Worm (Caenorhabditis elegans) whole organism, late embryonic: ENCODE results near the gene srg-60.

ENCODE experiments used
- C08G9.2 ChIP-seq: sonication (generic microtip); optimal IDR thresholded peaks from 2 replicates; lab custom pipeline; 2016; ENCODE audit warnings: mild to moderate bottlenecking, missing genetic modification characterization, moderate library complexity, missing compliant biosample characterization
- F13H6.1 ChIP-seq: sonication (generic microtip); optimal IDR thresholded peaks from 2 replicates; lab custom pipeline; 2016; ENCODE audit warnings: missing genetic modification characterization, missing compliant biosample characterization
- K02D7.2 ChIP-seq: sonication (generic microtip); optimal IDR thresholded peaks from 2 replicates; lab custom pipeline; 2017; ENCODE audit warnings: mild to moderate bottlenecking, missing genetic modification characterization, missing compliant biosample characterization
- T23F11.4 ChIP-seq: fragments of 200-800 bp; sonication (Bioruptor generic); optimal IDR thresholded peaks from 2 replicates; lab custom pipeline; 2018; ENCODE audit warnings: mild to moderate bottlenecking, missing genetic modification characterization, missing compliant biosample characterization
- Y22D7AL.16 ChIP-seq: sonication (generic microtip); optimal IDR thresholded peaks from 2 replicates; lab custom pipeline; 2016; ENCODE audit warnings: missing genetic modification characterization, missing compliant biosample characterization
- ahr-1 ChIP-seq: sonication (generic microtip); optimal IDR thresholded peaks from 2 replicates; lab custom pipeline; 2016; ENCODE audit warnings: missing genetic modification characterization, missing compliant biosample characterization
- ceh-18 ChIP-seq: sonication (generic microtip); optimal IDR thresholded peaks from 2 replicates; lab custom pipeline; 2016; ENCODE audit warnings: missing genetic modification characterization, missing compliant biosample characterization
- ceh-24 ChIP-seq: sonication (generic microtip); optimal IDR thresholded peaks from 2 replicates; lab custom pipeline; 2016; ENCODE audit warnings: mild to moderate bottlenecking, missing genetic modification characterization, missing compliant biosample characterization
- ceh-30 ChIP-seq: fragments of 150-350 bp; optimal IDR thresholded peaks from 2 replicates; lab custom pipeline; 2014; ENCODE audit warnings: missing biosample characterization, missing genetic modification characterization
- ceh-31 ChIP-seq: sonication (generic microtip); optimal IDR thresholded peaks from 2 replicates; lab custom pipeline; 2016; ENCODE audit warnings: missing genetic modification characterization, missing compliant biosample characterization
- ceh-34 ChIP-seq: sonication (generic microtip); optimal IDR thresholded peaks from 2 replicates; lab custom pipeline; 2016; ENCODE audit warnings: mild to moderate bottlenecking, missing genetic modification characterization, missing compliant biosample characterization
- ceh-45 ChIP-seq: fragments of 200-800 bp; sonication (Bioruptor generic); IDR thresholded peaks from 2 replicates; pipeline ENCODE4 v1.3.6; 2022; ENCODE audit warnings: missing genetic modification reagents, missing genetic modification characterization, missing compliant biosample characterization
- ceh-48 ChIP-seq: sonication (generic microtip); optimal IDR thresholded peaks from 2 replicates; lab custom pipeline; 2016; ENCODE audit warnings: missing genetic modification characterization, inconsistent platforms, missing compliant biosample characterization
- ceh-9 ChIP-seq: sonication (generic microtip); optimal IDR thresholded peaks from 2 replicates; lab custom pipeline; 2016; ENCODE audit warnings: mild to moderate bottlenecking, missing genetic modification characterization, inconsistent platforms, missing compliant biosample characterization
- che-1 ChIP-seq: sonication (generic microtip); optimal IDR thresholded peaks from 2 replicates; lab custom pipeline; 2016; ENCODE audit warnings: mild to moderate bottlenecking, missing genetic modification characterization, missing compliant biosample characterization
- eyg-1 ChIP-seq: sonication (generic microtip); optimal IDR thresholded peaks from 2 replicates; lab custom pipeline; 2016; ENCODE audit warnings: missing genotype, missing genetic modification characterization, missing compliant biosample characterization
- fax-1 ChIP-seq: sonication (generic microtip); optimal IDR thresholded peaks from 2 replicates; lab custom pipeline; 2016; ENCODE audit warnings: missing genotype, missing genetic modification characterization, missing compliant biosample characterization
- fkh-6 ChIP-seq: sonication (generic microtip); optimal IDR thresholded peaks from 2 replicates; lab custom pipeline; 2016; ENCODE audit warnings: missing genetic modification characterization, missing compliant biosample characterization
- hlh-13 ChIP-seq: fragments of 200-800 bp; sonication (Bioruptor generic); optimal IDR thresholded peaks from 2 replicates; lab custom pipeline; 2018; ENCODE audit warnings: mild to moderate bottlenecking, missing genetic modification characterization, missing compliant biosample characterization
- hlh-30 ChIP-seq: sonication (generic microtip); optimal IDR thresholded peaks from 2 replicates; lab custom pipeline; 2017; ENCODE audit warnings: antibody characterized with exemption, missing genetic modification characterization, missing compliant biosample characterization; ENCODE audit not compliant: insufficient read depth
- hlh-6 ChIP-seq: sonication (generic microtip); optimal IDR thresholded peaks from 2 replicates; lab custom pipeline; 2016; ENCODE audit warnings: missing genotype, missing genetic modification characterization, missing compliant biosample characterization
- lim-6 ChIP-seq: sonication (generic microtip); optimal IDR thresholded peaks from 2 replicates; lab custom pipeline; 2016; ENCODE audit warnings: missing genetic modification characterization, missing compliant biosample characterization
- lin-11 ChIP-seq: fragments of 200-800 bp; sonication (Bioruptor generic); optimal IDR thresholded peaks from 2 replicates; lab custom pipeline; 2018; ENCODE audit warnings: mild to moderate bottlenecking, missing genetic modification characterization, missing compliant biosample characterization
- mec-3 ChIP-seq: sonication (generic microtip); optimal IDR thresholded peaks from 2 replicates; lab custom pipeline; 2016; ENCODE audit warnings: borderline replicate concordance, missing genetic modification characterization, missing compliant biosample characterization
- nfya-1 ChIP-seq: sonication (generic microtip); optimal IDR thresholded peaks from 2 replicates; lab custom pipeline; 2017; ENCODE audit warnings: missing genetic modification characterization, mild to moderate bottlenecking, missing compliant biosample characterization, antibody characterized with exemption, moderate library complexity
- nhr-11 ChIP-seq: fragments of 150-350 bp; optimal IDR thresholded peaks from 2 replicates; lab custom pipeline; 2014; ENCODE audit warnings: missing biosample characterization, missing genetic modification characterization
- npax-4 ChIP-seq: sonication (generic microtip); optimal IDR thresholded peaks from 2 replicates; lab custom pipeline; 2016; ENCODE audit warnings: missing genetic modification characterization, missing compliant biosample characterization
- odd-2 ChIP-seq: sonication (generic microtip); optimal IDR thresholded peaks from 2 replicates; lab custom pipeline; 2017; ENCODE audit warnings: antibody characterized with exemption, mild to moderate bottlenecking, missing genetic modification characterization, missing compliant biosample characterization
- pat-9 ChIP-seq: fragments of 200-800 bp; sonication (Bioruptor generic); optimal IDR thresholded peaks from 2 replicates; lab custom pipeline; 2018; ENCODE audit warnings: mild to moderate bottlenecking, missing genetic modification characterization, moderate library complexity, missing compliant biosample characterization
- pha-4 ChIP-seq: fragments of 150-350 bp; optimal IDR thresholded peaks from 2 replicates; lab custom pipeline; 2018; ENCODE audit warnings: missing biosample characterization, missing genetic modification reagents, missing genetic modification characterization
- ref-2 ChIP-seq: sonication (generic microtip); optimal IDR thresholded peaks from 2 replicates; lab custom pipeline; 2016; ENCODE audit warnings: missing genetic modification characterization, missing compliant biosample characterization
- rnt-1 ChIP-seq: sonication (generic microtip); optimal IDR thresholded peaks from 2 replicates; lab custom pipeline; 2016; ENCODE audit warnings: missing genetic modification characterization, missing compliant biosample characterization
- sdc-2 ChIP-seq: sonication (generic microtip); optimal IDR thresholded peaks from 2 replicates; lab custom pipeline; 2016; ENCODE audit warnings: missing genotype, missing genetic modification characterization, missing compliant biosample characterization
- sox-4 ChIP-seq: sonication (generic microtip); optimal IDR thresholded peaks from 2 replicates; lab custom pipeline; 2017; ENCODE audit warnings: mild to moderate bottlenecking, missing genetic modification characterization, inconsistent platforms, missing compliant biosample characterization
- syd-9 ChIP-seq: sonication (generic microtip); optimal IDR thresholded peaks from 2 replicates; lab custom pipeline; 2016; ENCODE audit warnings: mild to moderate bottlenecking, missing genetic modification characterization, moderate library complexity, missing compliant biosample characterization
- tbx-2 ChIP-seq: sonication (generic microtip); optimal IDR thresholded peaks from 2 replicates; lab custom pipeline; 2016; ENCODE audit warnings: missing genetic modification characterization, missing compliant biosample characterization
- unc-3 ChIP-seq, 2 experiments: fragments of 200-800 bp in 1 of 2; sonication (Bioruptor generic) in 1 of 2; sonication (generic microtip) in 1 of 2; conservative IDR thresholded peaks in 1 of 2; optimal IDR thresholded peaks in 1 of 2; 2 replicates each; pipeline versions ENCODE4 v1.3.6 to Lab custom; 2016 to 2022; ENCODE audit warnings: missing compliant biosample characterization in 2 of 2, missing genetic modification characterization in 2 of 2, missing genetic modification reagents in 1 of 2
- unc-42 ChIP-seq: sonication (generic microtip); optimal IDR thresholded peaks from 2 replicates; lab custom pipeline; 2016; ENCODE audit warnings: missing genotype, missing genetic modification characterization, missing compliant biosample characterization
- zip-5 ChIP-seq: sonication (generic microtip); optimal IDR thresholded peaks from 2 replicates; lab custom pipeline; 2016; ENCODE audit warnings: missing genetic modification characterization, missing compliant biosample characterization
- ztf-16 ChIP-seq: sonication (generic microtip); optimal IDR thresholded peaks from 2 replicates; lab custom pipeline; 2017; ENCODE audit warnings: missing genetic modification characterization, missing compliant biosample characterization

Gene srg-60

DNA sequence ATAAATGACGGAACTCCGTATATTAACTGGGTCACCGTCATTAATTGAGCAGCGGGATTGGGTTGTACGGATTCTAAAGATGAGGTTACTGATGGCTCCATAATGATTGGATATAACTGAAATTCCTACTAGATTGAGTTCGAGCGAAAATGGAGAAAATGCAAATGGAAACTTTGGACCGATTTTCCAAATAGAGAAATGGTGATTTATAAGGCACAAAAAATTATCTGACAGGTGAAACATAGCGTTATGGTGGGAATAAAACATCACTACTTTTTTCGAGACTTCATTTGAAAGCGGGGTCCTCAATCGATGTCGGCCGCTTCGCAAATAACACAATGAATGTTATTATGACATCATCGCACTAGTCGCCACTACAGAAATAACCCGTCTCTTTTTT lies at the start of gene srg-60:
TSS of gene srg-60 (minus strand) at position 101 of the 400 bp plus-strand sequence.
- no peak for TF ChIP-seq pat-9 (tag; lab: Kevin White, UChicago)
- TF ChIP-seq C08G9.2 (tag; lab: Kevin White, UChicago) = no peak
- no peak for TF ChIP-seq tbx-2 (tag; lab: Kevin White, UChicago)
- TF ChIP-seq fax-1 = no peak
- TF ChIP-seq nhr-11 = no peak
- TF ChIP-seq unc-42 (tag; lab: Kevin White, UChicago) = no peak
- TF ChIP-seq K02D7.2 (tag; lab: Kevin White, UChicago) = no peak
- no peak for TF ChIP-seq ceh-18 (tag; lab: Kevin White, UChicago)
- TF ChIP-seq, all 69 proteins: peak for 0

ce11 chrV:2771560-2771959 lies 49.1 kb upstream of the srg-60 start, which contains the start of gene srh-56:
srh-56 (plus strand) TSS chrV:2771860.
- TF ChIP-seq zip-5 (tag; lab: Kevin White, UChicago) (no peak), rnt-1 (no peak), hlh-6 (tag; lab: Kevin White, UChicago) (no peak), fkh-6 (tag; lab: Kevin White, UChicago) (no peak), ceh-45 (GFP tag; lab: Robert Waterston, UW) (no peak), ceh-31 (tag; lab: Kevin White, UChicago) (no peak), che-1 (tag; lab: Kevin White, UChicago) (no peak), sox-4 (no peak), lim-6 (tag; lab: Kevin White, UChicago) (no peak), ztf-16 (no peak), ceh-48 (no peak)

ce11 chrV:2769754-2770153 lies 47.3 kb upstream of the srg-60 start, which contains the start of gene dhs-15:
dhs-15 (minus strand) TSS chrV:2769854.
- TF ChIP-seq sdc-2 (tag; lab: Kevin White, UChicago) (no peak), Y22D7AL.16 (no peak), ref-2 (tag; lab: Kevin White, UChicago) (no peak), fkh-6 (tag; lab: Kevin White, UChicago) (no peak), ceh-24 (tag; lab: Kevin White, UChicago) (no peak), mec-3 (tag; lab: Kevin White, UChicago) (no peak), lin-11 (tag; lab: Kevin White, UChicago) (no peak), ahr-1 (tag; lab: Kevin White, UChicago) (no peak), syd-9 (tag; lab: Kevin White, UChicago) (no peak), ceh-34 (no peak)

- TF ChIP-seq odd-2 (tag; lab: Kevin White, UChicago) = no peak
- TF ChIP-seq, all 69 proteins: peak for 0
These were observed 45.0 kb upstream of the srg-60 start, which contains the start of gene R05D8.9 for ce11 chrV:2767465-2767864. R05D8.9 (minus strand) TSS chrV:2767565.

DNA sequence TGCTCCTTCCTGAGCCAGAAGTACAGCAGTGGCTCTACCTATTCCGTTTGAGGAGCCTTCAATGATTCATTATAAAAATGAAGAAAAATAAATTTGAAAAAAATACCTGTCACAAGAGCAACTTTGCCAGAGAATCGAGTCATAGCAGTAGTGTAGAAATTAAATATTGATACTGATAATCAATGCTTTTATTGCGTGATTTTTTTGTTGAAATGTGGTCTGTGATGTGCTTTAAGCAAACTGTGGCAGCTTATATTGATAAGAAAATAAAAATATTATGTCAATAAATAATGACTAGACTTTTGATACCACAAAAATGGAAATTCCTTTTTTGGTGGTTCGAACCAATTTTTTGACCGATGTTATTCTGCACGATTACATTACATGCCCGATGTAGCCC lies 42.6 kb upstream of the srg-60 start, which contains the start of gene dhs-14:
TSS of gene dhs-14 (minus strand) at position 149 of the 400 bp plus-strand sequence.
- TF ChIP-seq ceh-30 (tag; lab: Kevin White, UChicago) (no peak), F13H6.1 (no peak), ceh-45 (GFP tag; lab: Robert Waterston, UW) (no peak), ceh-48 (no peak), rnt-1 (no peak), ceh-9 (tag; lab: Kevin White, UChicago) (no peak), C08G9.2 (tag; lab: Kevin White, UChicago) (no peak)

DNA sequence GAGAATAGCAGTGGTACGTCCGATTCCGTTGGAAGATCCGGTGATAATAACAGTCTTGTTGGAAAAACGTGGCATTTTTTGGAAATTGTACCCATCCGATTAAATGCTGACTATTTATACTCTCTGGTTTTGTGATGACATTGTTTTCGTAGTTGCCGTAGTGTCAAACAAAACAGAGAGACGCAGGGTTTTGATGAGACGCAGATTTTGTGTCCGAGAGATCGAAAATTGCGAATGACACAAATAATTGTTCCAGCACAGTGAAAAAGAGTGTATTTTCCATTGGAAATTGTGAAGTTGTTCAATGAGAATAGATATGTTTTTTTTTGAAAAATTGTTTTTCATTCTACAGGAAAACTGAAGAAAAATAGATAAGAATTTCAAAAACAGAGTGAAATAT lies 40.6 kb upstream of the srg-60 start, which contains the start of gene R05D8.7:
TSS of gene R05D8.7 (minus strand) at position 104 of the 400 bp plus-strand sequence.
- TF ChIP-seq che-1 (tag; lab: Kevin White, UChicago) (no peak), fax-1 (no peak), ceh-48 (no peak), ref-2 (tag; lab: Kevin White, UChicago) (no peak), ceh-45 (GFP tag; lab: Robert Waterston, UW) (no peak), eyg-1 (tag; lab: Kevin White, UChicago) (no peak), ztf-16 (no peak), unc-3 (GFP tag; conservative IDR thresholded peaks at IDR 0.05; lab: Robert Waterston, UW) (no peak), unc-3 (tag; optimal IDR thresholded peaks at IDR 0.05; lab: Kevin White, UChicago) (no peak), hlh-13 (no peak), nfya-1 (tag; lab: Kevin White, UChicago) (no peak), F13H6.1 (no peak), nhr-11 (no peak), hlh-30 (tag; lab: Kevin White, UChicago) (no peak), Y22D7AL.16 (no peak), rnt-1 (no peak), pha-4 (tag; lab: Kevin White, UChicago) (no peak), lin-11 (tag; lab: Kevin White, UChicago) (no peak), npax-4 (tag; lab: Kevin White, UChicago) (no peak), lim-6 (tag; lab: Kevin White, UChicago) (no peak), T23F11.4 (no peak)
